Worm (Caenorhabditis elegans) whole organism, L4 larva: ENCODE results near the gene phlp-2.

Experiments
- F10B5.3 ChIP-seq: sonication (generic microtip); optimal IDR thresholded peaks from 2 replicates; lab custom pipeline; 2016; ENCODE audit warnings: mild to moderate bottlenecking, missing genetic modification characterization, missing compliant biosample characterization
- aly-2 ChIP-seq: sonication (generic microtip); optimal IDR thresholded peaks from 2 replicates; lab custom pipeline; 2018; ENCODE audit warnings: missing biosample characterization, missing genetic modification characterization
- ceh-28 ChIP-seq: fragments of 150-350 bp; optimal IDR thresholded peaks from 2 replicates; lab custom pipeline; 2014; ENCODE audit warnings: missing biosample characterization, missing genetic modification reagents, missing genetic modification characterization
- egl-27 ChIP-seq: sonication (generic microtip); optimal IDR thresholded peaks from 3 replicates; lab custom pipeline; 2017; ENCODE audit warnings: missing biosample characterization, missing genetic modification reagents, missing genetic modification characterization
- lin-15B ChIP-seq: fragments of 150-350 bp; sonication (generic microtip); optimal IDR thresholded peaks from 3 replicates; lab custom pipeline; 2014; ENCODE audit warnings: missing biosample characterization, missing genetic modification characterization
- lin-39 ChIP-seq: fragments of 150-350 bp; optimal IDR thresholded peaks from 2 replicates; lab custom pipeline; 2014; ENCODE audit warnings: missing biosample characterization, missing genetic modification reagents, missing genetic modification characterization
- mdl-1 ChIP-seq, 2 experiments: fragments of 150-350 bp in 1 of 2; sonication (generic microtip) in 1 of 2; optimal IDR thresholded peaks; 2 replicates each; lab custom pipeline; 2014 to 2017; ENCODE audit warnings: missing biosample characterization in 2 of 2, missing genetic modification characterization in 2 of 2
- nhr-76 ChIP-seq: fragments of 150-350 bp; optimal IDR thresholded peaks from 2 replicates; lab custom pipeline; 2014; ENCODE audit warnings: missing biosample characterization, missing genetic modification characterization
- set-16 ChIP-seq: fragments of 200-800 bp; sonication (Bioruptor generic); IDR thresholded peaks from 2 replicates; pipeline ENCODE4 v1.3.6; 2022; ENCODE audit warnings: missing genetic modification reagents, missing genetic modification characterization, missing compliant biosample characterization
- zfp-2 ChIP-seq: sonication (generic microtip); optimal IDR thresholded peaks from 2 replicates; lab custom pipeline; 2016; ENCODE audit warnings: mild to moderate bottlenecking, missing genetic modification characterization, missing compliant biosample characterization

DNA sequence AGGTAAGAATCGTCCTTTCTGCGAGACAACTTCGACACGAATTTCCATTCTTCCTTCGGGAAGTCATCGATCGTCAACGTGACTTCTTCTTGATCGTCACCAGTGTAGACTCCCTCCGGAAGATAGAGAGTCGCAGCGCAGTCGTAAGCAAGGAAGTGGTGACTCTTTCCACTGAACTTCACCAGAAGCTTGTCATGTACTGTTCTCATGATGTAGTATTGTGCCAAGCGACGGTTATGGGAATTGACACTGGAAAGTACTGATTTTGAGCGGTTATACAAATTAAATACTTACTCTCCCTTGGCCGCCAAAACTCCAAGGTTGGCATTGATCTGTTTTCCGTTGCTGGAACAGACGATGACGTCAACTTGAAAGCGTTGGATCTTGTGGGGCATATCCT, 33.8 kb upstream of the phlp-2 start:
- TF ChIP-seq set-16 (no peak), ceh-28 (tag; lab: Kevin White, UChicago) (no peak), nhr-76 (tag; lab: Kevin White, UChicago) (no peak), aly-2 (no peak), egl-27 (tag; lab: Kevin White, UChicago) (no peak), F10B5.3 (tag; lab: Kevin White, UChicago) (no peak), lin-15B (tag; lab: Kevin White, UChicago) (no peak), zfp-2 (tag; lab: Kevin White, UChicago) (no peak), lin-39 (no peak), mdl-1 (tag; optimal IDR thresholded peaks at IDR 0.05; lab: Kevin White, UChicago) (no peak)
